ENCODE assay signal across 1 fruit fly cellular context in genomic region chr3L:17907609-17908160, dm6.
TF ChIP-seq lines count a peak whose summit lies in the region.

Gene Prestin, minus strand, starts transcription at chr3L:17907812.
Gene Wdr92, plus strand, starts transcription at chr3L:17908143.

TF ChIP-seq in whole organism, embryonic, 481 proteins besides CTCF, POLR2A, EP300 and RAD21 (continued from another document and continues in another):
- peak; percentile 45 for TF ChIP-seq CG12769 (tag; optimal IDR thresholded peaks at IDR 0.05; lab: Kevin White, UChicago)
- TF ChIP-seq CG1792 (GFP tag; optimal IDR thresholded peaks at IDR 0.05; lab: Kevin White, UChicago), result no peak
- no peak for TF ChIP-seq jigr1 (GFP tag; IDR thresholded peaks at IDR 0.05; lab: Robert Waterston, UW)
- TF ChIP-seq pb (GFP tag; optimal IDR thresholded peaks at IDR 0.05; lab: Kevin White, UChicago), result no peak
- peak; percentile 94 for TF ChIP-seq CG17385 (GFP tag; optimal IDR thresholded peaks at IDR 0.05; lab: Kevin White, UChicago)
- TF ChIP-seq pfk (GFP tag; optimal IDR thresholded peaks at IDR 0.05; lab: Kevin White, UChicago), result no peak
- peak; percentile 41 for TF ChIP-seq lab (GFP tag; optimal IDR thresholded peaks at IDR 0.05; lab: Kevin White, UChicago)
- TF ChIP-seq NfI (GFP tag; optimal IDR thresholded peaks at IDR 0.05; lab: Kevin White, UChicago), result peak; percentile 1
- no peak for TF ChIP-seq CG10654 (GFP tag; optimal IDR thresholded peaks at IDR 0.05; lab: Kevin White, UChicago)
- TF ChIP-seq Bteb2 (GFP tag; optimal IDR thresholded peaks at IDR 0.05; lab: Kevin White, UChicago), result no peak
- peak; percentile 35; the same call in 2 of the 3 replicates for TF ChIP-seq CG17361 (GFP tag; IDR thresholded peaks at IDR 0.05; lab: Robert Waterston, UW)
- TF ChIP-seq CG11695 (GFP tag; IDR thresholded peaks at IDR 0.05; lab: Robert Waterston, UW), result no peak; the same call in 2 of the 3 replicates
- TF ChIP-seq scrt (GFP tag; optimal IDR thresholded peaks at IDR 0.05; lab: Kevin White, UChicago), result peak; percentile 56
- TF ChIP-seq repo (GFP tag; optimal IDR thresholded peaks at IDR 0.05; lab: Kevin White, UChicago), result no peak
- peak; percentile 21 for TF ChIP-seq CG30020 (tag; optimal IDR thresholded peaks at IDR 0.05; lab: Kevin White, UChicago)
- TF ChIP-seq mld (GFP tag; IDR thresholded peaks at IDR 0.05; lab: Robert Waterston, UW; ENCODE audit: partially characterized antibody), result peak; percentile 62; the same call in 2 of the 3 replicates
- no peak for TF ChIP-seq CG17328 (GFP tag; IDR thresholded peaks at IDR 0.05; lab: Robert Waterston, UW)
- peak; percentile 8 for TF ChIP-seq unpg (GFP tag; optimal IDR thresholded peaks at IDR 0.05; lab: Kevin White, UChicago)
- TF ChIP-seq stwl (tag; optimal IDR thresholded peaks at IDR 0.05; lab: Kevin White, UChicago), result peak; percentile 66
- no peak for TF ChIP-seq CG14965 (GFP tag; optimal IDR thresholded peaks at IDR 0.05; lab: Kevin White, UChicago; ENCODE audit: borderline replicate concordance)
- no peak for TF ChIP-seq twi (tag; optimal IDR thresholded peaks at IDR 0.05; lab: Kevin White, UChicago)
- peak; percentile 63; the same call in 2 of the 3 replicates for TF ChIP-seq Dbx (GFP tag; IDR thresholded peaks at IDR 0.05; lab: Robert Waterston, UW)
- TF ChIP-seq ara (GFP tag; IDR thresholded peaks at IDR 0.05; lab: Robert Waterston, UW), result no peak
- TF ChIP-seq CG18599 (GFP tag; optimal IDR thresholded peaks at IDR 0.05; lab: Kevin White, UChicago), result peak; percentile 15
- TF ChIP-seq C15 (GFP tag; IDR thresholded peaks at IDR 0.05; lab: Robert Waterston, UW), result no peak
- TF ChIP-seq CG1529 (GFP tag; optimal IDR thresholded peaks at IDR 0.05; lab: Kevin White, UChicago), result no peak
- no peak for TF ChIP-seq al (GFP tag; IDR thresholded peaks at IDR 0.05; lab: Robert Waterston, UW)
- no peak for TF ChIP-seq ATbp (GFP tag; optimal IDR thresholded peaks at IDR 0.05; lab: Kevin White, UChicago)
- TF ChIP-seq CG9797 (GFP tag; optimal IDR thresholded peaks at IDR 0.05; lab: Kevin White, UChicago), result peak; percentile 66
- TF ChIP-seq CG10431 (GFP tag; optimal IDR thresholded peaks at IDR 0.05; lab: Kevin White, UChicago), result no peak
- peak; percentile 28 for TF ChIP-seq CG17359 (tag; optimal IDR thresholded peaks at IDR 0.05; lab: Kevin White, UChicago)
- peak; percentile 75 for TF ChIP-seq vnd (GFP tag; IDR thresholded peaks at IDR 0.05; lab: Robert Waterston, UW; ENCODE audit: partially characterized antibody)
- peak; percentile 94 for TF ChIP-seq sna (GFP tag; IDR thresholded peaks at IDR 0.05; lab: Robert Waterston, UW; ENCODE audit: partially characterized antibody)
- no peak for TF ChIP-seq Mrtf (GFP tag; IDR thresholded peaks at IDR 0.05; lab: Robert Waterston, UW)
- peak; percentile 83; the same call in 1 of the 2 replicates for TF ChIP-seq amos (GFP tag; IDR thresholded peaks at IDR 0.05; lab: Robert Waterston, UW; ENCODE audit: partially characterized antibody)
- peak; percentile 54 for TF ChIP-seq CG7987 (GFP tag; optimal IDR thresholded peaks at IDR 0.05; lab: Kevin White, UChicago)
- no peak for TF ChIP-seq Lpt (GFP tag; optimal IDR thresholded peaks at IDR 0.05; lab: Kevin White, UChicago)
- TF ChIP-seq CG7963 (GFP tag; IDR thresholded peaks at IDR 0.05; lab: Robert Waterston, UW; ENCODE audit: partially characterized antibody), result peak; percentile 62; the same call in 2 of the 3 replicates
- peak; percentile 32; the same call in 1 of the 2 replicates for TF ChIP-seq slbo (GFP tag; IDR thresholded peaks at IDR 0.05; lab: Robert Waterston, UW)
- TF ChIP-seq mam (GFP tag; optimal IDR thresholded peaks at IDR 0.05; lab: Kevin White, UChicago), result no peak
- TF ChIP-seq Side (GFP tag; optimal IDR thresholded peaks at IDR 0.05; lab: Kevin White, UChicago), result no peak
- TF ChIP-seq NC2α (GFP tag; optimal IDR thresholded peaks at IDR 0.05; lab: Kevin White, UChicago), result no peak
- TF ChIP-seq Lim3 (GFP tag; IDR thresholded peaks at IDR 0.05; lab: Robert Waterston, UW), result no peak
- TF ChIP-seq Xbp1 (GFP tag; optimal IDR thresholded peaks at IDR 0.05; lab: Kevin White, UChicago), result no peak
- peak; percentile 10 for TF ChIP-seq exex (tag; optimal IDR thresholded peaks at IDR 0.05; lab: Kevin White, UChicago)
- peak; percentile 66 for TF ChIP-seq CG13296 (GFP tag; optimal IDR thresholded peaks at IDR 0.05; lab: Kevin White, UChicago)
- no peak for TF ChIP-seq CG3838 (GFP tag; optimal IDR thresholded peaks at IDR 0.05; lab: Kevin White, UChicago)
- no peak for TF ChIP-seq CG8089 (GFP tag; optimal IDR thresholded peaks at IDR 0.05; lab: Kevin White, UChicago)
- no peak for TF ChIP-seq CG12155 (GFP tag; optimal IDR thresholded peaks at IDR 0.05; lab: Kevin White, UChicago)
- TF ChIP-seq CG17829 (tag; optimal IDR thresholded peaks at IDR 0.05; lab: Kevin White, UChicago), result peak; percentile 19
- no peak for TF ChIP-seq hkb (optimal IDR thresholded peaks at IDR 0.05; lab: Kevin White, UChicago)
- TF ChIP-seq hkb (GFP tag; IDR thresholded peaks at IDR 0.05; lab: Robert Waterston, UW), result peak; percentile 59; the same call in 1 of the 2 replicates
- peak; percentile 56 for TF ChIP-seq Hmr (GFP tag; optimal IDR thresholded peaks at IDR 0.05; lab: Kevin White, UChicago)
- TF ChIP-seq CG10209 (GFP tag; optimal IDR thresholded peaks at IDR 0.05; lab: Kevin White, UChicago), result peak; percentile 0
- TF ChIP-seq pho (GFP tag; optimal IDR thresholded peaks at IDR 0.05; lab: Kevin White, UChicago), result no peak
- TF ChIP-seq ac (GFP tag; optimal IDR thresholded peaks at IDR 0.05; lab: Kevin White, UChicago), result no peak
- TF ChIP-seq Jarid2 (GFP tag; optimal IDR thresholded peaks at IDR 0.05; lab: Kevin White, UChicago), result peak; percentile 97
- no peak for TF ChIP-seq cato (GFP tag; optimal IDR thresholded peaks at IDR 0.05; lab: Kevin White, UChicago; ENCODE audit: borderline replicate concordance)
- peak; percentile 72 for TF ChIP-seq Fer1 (GFP tag; optimal IDR thresholded peaks at IDR 0.05; lab: Kevin White, UChicago)
- TF ChIP-seq CG9932 (GFP tag; IDR thresholded peaks at IDR 0.05; lab: Robert Waterston, UW), result peak; percentile 41; the same call in 1 of the 2 replicates
- no peak for TF ChIP-seq Dip2 (GFP tag; IDR thresholded peaks at IDR 0.05; lab: Robert Waterston, UW)
- TF ChIP-seq crc (GFP tag; optimal IDR thresholded peaks at IDR 0.05; lab: Kevin White, UChicago), result no peak
- no peak for TF ChIP-seq CG2889 (GFP tag; IDR thresholded peaks at IDR 0.05; lab: Robert Waterston, UW)
- peak; percentile 47; the same call in 1 of the 2 replicates for TF ChIP-seq Rfx (GFP tag; IDR thresholded peaks at IDR 0.05; lab: Robert Waterston, UW)
- peak; percentile 38 for TF ChIP-seq MTF-1 (GFP tag; optimal IDR thresholded peaks at IDR 0.05; lab: Kevin White, UChicago; ENCODE audit: borderline replicate concordance)
- peak; percentile 83 for TF ChIP-seq bbx (GFP tag; IDR thresholded peaks at IDR 0.05; lab: Robert Waterston, UW; ENCODE audit: partially characterized antibody)
- peak; percentile 37 for TF ChIP-seq CG3281 (GFP tag; optimal IDR thresholded peaks at IDR 0.05; lab: Kevin White, UChicago)
- no peak for TF ChIP-seq klu (GFP tag; IDR thresholded peaks at IDR 0.05; lab: Robert Waterston, UW)
- no peak for TF ChIP-seq CG4424 (GFP tag; optimal IDR thresholded peaks at IDR 0.05; lab: Kevin White, UChicago)
- peak; percentile 85 for TF ChIP-seq sqz (GFP tag; optimal IDR thresholded peaks at IDR 0.05; lab: Kevin White, UChicago)
- no peak for TF ChIP-seq trh (GFP tag; optimal IDR thresholded peaks at IDR 0.05; lab: Kevin White, UChicago)
- TF ChIP-seq nmo (GFP tag; optimal IDR thresholded peaks at IDR 0.05; lab: Kevin White, UChicago), result peak; percentile 47
- TF ChIP-seq CG4854 (GFP tag; optimal IDR thresholded peaks at IDR 0.05; lab: Kevin White, UChicago), result no peak
- TF ChIP-seq Hr3 (GFP tag; optimal IDR thresholded peaks at IDR 0.05; lab: Kevin White, UChicago), result peak; percentile 32
- no peak for TF ChIP-seq esg (GFP tag; conservative IDR thresholded peaks at IDR 0.05; lab: Robert Waterston, UW)
- TF ChIP-seq CG33213 (GFP tag; optimal IDR thresholded peaks at IDR 0.05; lab: Kevin White, UChicago), result no peak
- peak; percentile 67 for TF ChIP-seq Bgb (GFP tag; IDR thresholded peaks at IDR 0.05; lab: Robert Waterston, UW; ENCODE audit: partially characterized antibody)
- TF ChIP-seq Dad (GFP tag; optimal IDR thresholded peaks at IDR 0.05; lab: Kevin White, UChicago), result no peak
- TF ChIP-seq rib (GFP tag; IDR thresholded peaks at IDR 0.05; lab: Robert Waterston, UW), result 0 out of 2 replicates have a peak, but pooled peaks have one; percentile 18
- TF ChIP-seq yki (optimal IDR thresholded peaks at IDR 0.05; lab: Kevin White, UChicago), result no peak
- TF ChIP-seq CG2875 (GFP tag; optimal IDR thresholded peaks at IDR 0.05; lab: Kevin White, UChicago), result no peak
- peak; percentile 13; the same call in 1 of the 2 replicates for TF ChIP-seq sob (GFP tag; IDR thresholded peaks at IDR 0.05; lab: Robert Waterston, UW)
- TF ChIP-seq CG11247 (GFP tag; IDR thresholded peaks at IDR 0.05; lab: Robert Waterston, UW), result no peak
- TF ChIP-seq Sox100B (GFP tag; optimal IDR thresholded peaks at IDR 0.05; lab: Kevin White, UChicago), result peak; percentile 5
- TF ChIP-seq CG12391 (tag; optimal IDR thresholded peaks at IDR 0.05; lab: Kevin White, UChicago), result peak; percentile 46
- no peak for TF ChIP-seq ham (GFP tag; IDR thresholded peaks at IDR 0.05; lab: Robert Waterston, UW)
- TF ChIP-seq MBD-R2 (GFP tag; IDR thresholded peaks at IDR 0.05; lab: Robert Waterston, UW), result peak; percentile 52
- TF ChIP-seq CG8478 (optimal IDR thresholded peaks at IDR 0.05; lab: Kevin White, UChicago), result no peak
- TF ChIP-seq Fer2 (tag; optimal IDR thresholded peaks at IDR 0.05; lab: Kevin White, UChicago), result no peak
- TF ChIP-seq nerfin-1 (tag; optimal IDR thresholded peaks at IDR 0.05; lab: Kevin White, UChicago), result no peak
- TF ChIP-seq CG31365 (tag; optimal IDR thresholded peaks at IDR 0.05; lab: Kevin White, UChicago), result peak; percentile 6
- TF ChIP-seq ato (GFP tag; IDR thresholded peaks at IDR 0.05; lab: Robert Waterston, UW; ENCODE audit: partially characterized antibody), result peak; percentile 52; the same call in 1 of the 2 replicates
- TF ChIP-seq CG14441 (GFP tag; IDR thresholded peaks at IDR 0.05; lab: Robert Waterston, UW), result no peak
- peak; percentile 77 for TF ChIP-seq Opbp (GFP tag; IDR thresholded peaks at IDR 0.05; lab: Robert Waterston, UW; ENCODE audit: partially characterized antibody)
- 0 out of 2 replicates have a peak, but pooled peaks have one; percentile 29 for TF ChIP-seq seq (GFP tag; IDR thresholded peaks at IDR 0.05; lab: Robert Waterston, UW)
- peak; percentile 12 for TF ChIP-seq CG3163 (GFP tag; optimal IDR thresholded peaks at IDR 0.05; lab: Kevin White, UChicago)
- peak; percentile 63 for TF ChIP-seq CG13894 (tag; optimal IDR thresholded peaks at IDR 0.05; lab: Kevin White, UChicago)
- peak; percentile 77 for TF ChIP-seq sens (GFP tag; lab: Kevin White, UChicago)
- no peak for TF ChIP-seq run (tag; optimal IDR thresholded peaks at IDR 0.05; lab: Kevin White, UChicago)
- TF ChIP-seq bowl (GFP tag; IDR thresholded peaks at IDR 0.05; lab: Robert Waterston, UW), result peak; percentile 26; the same call in 1 of the 2 replicates
- no peak for TF ChIP-seq bab2 (GFP tag; optimal IDR thresholded peaks at IDR 0.05; lab: Kevin White, UChicago)
- TF ChIP-seq dpn (GFP tag; optimal IDR thresholded peaks at IDR 0.05; lab: Kevin White, UChicago), result peak in 1 of 2 experiments; percentile 5
- no peak for TF ChIP-seq cas (GFP tag; IDR thresholded peaks at IDR 0.05; lab: Robert Waterston, UW)
- TF ChIP-seq CG14014 (GFP tag; IDR thresholded peaks at IDR 0.05; lab: Robert Waterston, UW), result no peak; the same call in 1 of the 2 replicates
- peak; percentile 49 for TF ChIP-seq CG12071 (GFP tag; optimal IDR thresholded peaks at IDR 0.05; lab: Kevin White, UChicago)
- peak; percentile 56 for TF ChIP-seq CG8290 (GFP tag; optimal IDR thresholded peaks at IDR 0.05; lab: Kevin White, UChicago)
- TF ChIP-seq CG8290 (tag; optimal IDR thresholded peaks at IDR 0.05; lab: Kevin White, UChicago), result peak; percentile 51 to 62
- TF ChIP-seq Poxn (GFP tag; IDR thresholded peaks at IDR 0.05; lab: Robert Waterston, UW), result no peak
- no peak for TF ChIP-seq CG15479 (GFP tag; optimal IDR thresholded peaks at IDR 0.05; lab: Kevin White, UChicago)
- no peak for TF ChIP-seq chn (GFP tag; optimal IDR thresholded peaks at IDR 0.05; lab: Kevin White, UChicago)
- TF ChIP-seq dati (GFP tag; IDR thresholded peaks at IDR 0.05; lab: Robert Waterston, UW), result no peak
- TF ChIP-seq CG6791 (GFP tag; IDR thresholded peaks at IDR 0.05; lab: Robert Waterston, UW; ENCODE audit: partially characterized antibody), result peak; percentile 73; the same call in 2 of the 3 replicates
- TF ChIP-seq ab (GFP tag; optimal IDR thresholded peaks at IDR 0.05; lab: Kevin White, UChicago), result no peak
- TF ChIP-seq CG5180 (GFP tag; optimal IDR thresholded peaks at IDR 0.05; lab: Kevin White, UChicago), result no peak
- peak; percentile 69 for TF ChIP-seq CG4360 (GFP tag; IDR thresholded peaks at IDR 0.05; lab: Robert Waterston, UW)
- TF ChIP-seq CG9876 (GFP tag; optimal IDR thresholded peaks at IDR 0.05; lab: Kevin White, UChicago), result no peak
- no peak for TF ChIP-seq NK7.1 (GFP tag; optimal IDR thresholded peaks at IDR 0.05; lab: Kevin White, UChicago)
- TF ChIP-seq sr (GFP tag; IDR thresholded peaks at IDR 0.05; lab: Robert Waterston, UW), result peak; percentile 3; the same call in 1 of the 3 replicates
- TF ChIP-seq Elba2 (GFP tag; optimal IDR thresholded peaks at IDR 0.05; lab: Kevin White, UChicago), result no peak
- no peak for TF ChIP-seq CG17912 (GFP tag; optimal IDR thresholded peaks at IDR 0.05; lab: Kevin White, UChicago)
- TF ChIP-seq CG14710 (tag; optimal IDR thresholded peaks at IDR 0.05; lab: Kevin White, UChicago), result peak; percentile 53
- peak; percentile 24; the same call in 1 of the 2 replicates for TF ChIP-seq CG32772 (GFP tag; IDR thresholded peaks at IDR 0.05; lab: Robert Waterston, UW)
- no peak for TF ChIP-seq gsb (GFP tag; IDR thresholded peaks at IDR 0.05; lab: Robert Waterston, UW)
- peak; percentile 8 for TF ChIP-seq ERR (GFP tag; optimal IDR thresholded peaks at IDR 0.05; lab: Kevin White, UChicago)
- peak; percentile 69 for TF ChIP-seq gro (GFP tag; optimal IDR thresholded peaks at IDR 0.05; lab: Kevin White, UChicago)
- TF ChIP-seq Ssrp (tag; optimal IDR thresholded peaks at IDR 0.05; lab: Kevin White, UChicago), result no peak
- TF ChIP-seq Gug (GFP tag; IDR thresholded peaks at IDR 0.05; lab: Robert Waterston, UW), result no peak
- TF ChIP-seq cad (GFP tag; optimal IDR thresholded peaks at IDR 0.05; lab: Kevin White, UChicago), result no peak
- TF ChIP-seq CG2199 (GFP tag; IDR thresholded peaks at IDR 0.05; lab: Robert Waterston, UW), result 0 out of 3 replicates have a peak, but pooled peaks have one; percentile 43
- TF ChIP-seq fu2 (GFP tag; optimal IDR thresholded peaks at IDR 0.05; lab: Kevin White, UChicago), result no peak
